Fruit fly (Drosophila melanogaster) whole organism, embryonic: ENCODE results near the gene DopEcR.

Experiments used
- Antp ChIP-seq: fragments of 200-800 bp; sonication (Bioruptor generic); optimal IDR thresholded peaks from 3 replicates; lab custom pipeline; 2016; ENCODE audit warnings: missing biosample characterization, missing genetic modification characterization
- Bteb2 ChIP-seq: fragments of 200-800 bp; sonication (Bioruptor generic); optimal IDR thresholded peaks from 2 replicates; lab custom pipeline; 2016; ENCODE audit warnings: missing biosample characterization, missing genetic modification characterization
- CG11085 ChIP-seq: fragments of 200-800 bp; sonication (Bioruptor generic); IDR thresholded peaks from 2 replicates; pipeline ENCODE4 v1.3.6; 2022; ENCODE audit warnings: missing biosample characterization, missing genetic modification characterization
- CG11093 ChIP-seq: fragments of 200-800 bp; sonication (Bioruptor generic); IDR thresholded peaks from 3 replicates; pipeline ENCODE4 v1.3.6; 2022; ENCODE audit warnings: missing biosample characterization, missing genetic modification characterization
- CG11696 ChIP-seq: fragments of 200-800 bp; sonication (Bioruptor generic); IDR thresholded peaks from 2 replicates; pipeline ENCODE4 v1.3.6; 2022; ENCODE audit warnings: missing biosample characterization, missing genetic modification characterization
- CG12299 ChIP-seq: fragments of 200-800 bp; sonication (Bioruptor generic); optimal IDR thresholded peaks from 2 replicates; lab custom pipeline; 2018; ENCODE audit warnings: missing biosample characterization, mild to moderate bottlenecking, missing genetic modification characterization
- CG12744 ChIP-seq: fragments of 200-800 bp; sonication (Bioruptor generic); optimal IDR thresholded peaks from 2 replicates; lab custom pipeline; 2016; ENCODE audit warnings: missing biosample characterization, missing genetic modification characterization
- CG13775 ChIP-seq: fragments of 200-800 bp; sonication (Bioruptor generic); optimal IDR thresholded peaks from 3 replicates; lab custom pipeline; 2017; ENCODE audit warnings: missing biosample characterization, mild to moderate bottlenecking, missing genetic modification characterization
- CG13894 ChIP-seq: fragments of 200-800 bp; sonication (Bioruptor generic); optimal IDR thresholded peaks from 3 replicates; lab custom pipeline; 2018; ENCODE audit warnings: missing biosample characterization, mild to moderate bottlenecking, missing genetic modification characterization, moderate library complexity
- CG14441 ChIP-seq: fragments of 200-800 bp; sonication (Bioruptor generic); IDR thresholded peaks from 2 replicates; pipeline ENCODE4 v1.3.6; 2022; ENCODE audit warnings: missing biosample characterization, missing genetic modification characterization
- CG14710 ChIP-seq: fragments of 200-800 bp; sonication (Bioruptor generic); optimal IDR thresholded peaks from 3 replicates; lab custom pipeline; 2019; ENCODE audit warnings: missing biosample characterization, mild to moderate bottlenecking, missing genetic modification characterization, moderate library complexity
- CG15479 ChIP-seq: fragments of 200-800 bp; sonication (Bioruptor generic); optimal IDR thresholded peaks from 3 replicates; lab custom pipeline; 2019; ENCODE audit warnings: missing biosample characterization, mild to moderate bottlenecking, missing genetic modification characterization, moderate library complexity
- CG16779 ChIP-seq: fragments of 200-800 bp; sonication (Bioruptor generic); IDR thresholded peaks from 2 replicates; pipeline ENCODE4 v1.3.6; 2022; ENCODE audit warnings: missing biosample characterization, missing genetic modification characterization
- CG30403 ChIP-seq: fragments of 200-800 bp; sonication (Bioruptor generic); optimal IDR thresholded peaks from 3 replicates; lab custom pipeline; 2016; ENCODE audit warnings: missing biosample characterization, missing genetic modification characterization
- CG34224 ChIP-seq: fragments of 200-800 bp; sonication (Bioruptor generic); IDR thresholded peaks from 3 replicates; pipeline ENCODE4 v1.3.6; 2022; ENCODE audit warnings: missing biosample characterization, missing genetic modification characterization; ENCODE audit not compliant: partially characterized antibody
- CG4328 ChIP-seq: fragments of 200-800 bp; sonication (Bioruptor generic); optimal IDR thresholded peaks from 3 replicates; lab custom pipeline; 2017; ENCODE audit warnings: missing biosample characterization, missing genetic modification reagents, missing genetic modification characterization
- CG4424 ChIP-seq: fragments of 200-800 bp; sonication (Bioruptor generic); optimal IDR thresholded peaks from 3 replicates; lab custom pipeline; 2016; ENCODE audit warnings: missing biosample characterization, missing genetic modification characterization
- CG4730 ChIP-seq: fragments of 200-800 bp; sonication (Bioruptor generic); IDR thresholded peaks from 2 replicates; pipeline ENCODE4 v1.3.6; 2022; ENCODE audit warnings: missing biosample characterization, missing genetic modification characterization
- CG5180 ChIP-seq: fragments of 200-800 bp; sonication (Bioruptor generic); optimal IDR thresholded peaks from 3 replicates; lab custom pipeline; 2017; ENCODE audit warnings: missing biosample characterization, missing genetic modification characterization, mild to moderate bottlenecking, moderate library complexity, missing genetic modification reagents
- CG7372 ChIP-seq: fragments of 200-800 bp; sonication (Bioruptor generic); IDR thresholded peaks from 2 replicates; pipeline ENCODE4 v1.3.6; 2022; ENCODE audit warnings: missing biosample characterization, missing genetic modification characterization
- CG7745 ChIP-seq: fragments of 200-800 bp; sonication (Bioruptor generic); optimal IDR thresholded peaks from 2 replicates; lab custom pipeline; 2018; ENCODE audit warnings: missing biosample characterization, mild to moderate bottlenecking, missing genetic modification characterization, moderate library complexity
- CG7963 ChIP-seq: fragments of 200-800 bp; sonication (Bioruptor generic); IDR thresholded peaks from 3 replicates; pipeline ENCODE4 v1.3.6; 2022; ENCODE audit warnings: missing biosample characterization, missing genetic modification characterization; ENCODE audit not compliant: partially characterized antibody
- CG8388 ChIP-seq: fragments of 200-800 bp; sonication (Bioruptor generic); optimal IDR thresholded peaks from 2 replicates; lab custom pipeline; 2019; ENCODE audit warnings: missing biosample characterization, mild to moderate bottlenecking, missing genetic modification characterization, moderate library complexity
- Chrac-16 ChIP-seq: fragments of 200-800 bp; sonication (Bioruptor generic); optimal IDR thresholded peaks from 3 replicates; lab custom pipeline; 2016; ENCODE audit warnings: missing biosample characterization, missing genetic modification characterization
- D19B ChIP-seq: fragments of 200-800 bp; sonication (Bioruptor generic); optimal IDR thresholded peaks from 2 replicates; lab custom pipeline; 2017; ENCODE audit warnings: missing biosample characterization, mild to moderate bottlenecking, missing genetic modification characterization
- HLH4C ChIP-seq: fragments of 200-800 bp; sonication (Bioruptor generic); IDR thresholded peaks from 3 replicates; pipeline ENCODE4 v1.3.6; 2022; ENCODE audit warnings: missing biosample characterization, missing genetic modification characterization; ENCODE audit not compliant: partially characterized antibody
- Med ChIP-seq: fragments of 200-800 bp; sonication (Bioruptor generic); peaks from one replicate; lab custom pipeline; 2016; ENCODE audit warnings: missing biosample characterization, missing genetic modification characterization, mild to moderate bottlenecking, inconsistent platforms, moderate library complexity
- Myb ChIP-seq: fragments of 200-800 bp; sonication (Bioruptor generic); optimal IDR thresholded peaks from 2 replicates; lab custom pipeline; 2016; ENCODE audit warnings: missing biosample characterization, missing genetic modification characterization
- Nf-YB ChIP-seq: fragments of 200-800 bp; sonication (Bioruptor generic); optimal IDR thresholded peaks from 3 replicates; lab custom pipeline; 2019; ENCODE audit warnings: missing biosample characterization, mild to moderate bottlenecking, missing genetic modification characterization, moderate library complexity
- Six4 ChIP-seq: fragments of 200-800 bp; sonication (Bioruptor generic); optimal IDR thresholded peaks from 2 replicates; lab custom pipeline; 2016; ENCODE audit warnings: missing biosample characterization, missing genetic modification characterization
- TFAM ChIP-seq: fragments of 200-800 bp; sonication (Bioruptor generic); optimal IDR thresholded peaks from 2 replicates; lab custom pipeline; 2017; ENCODE audit warnings: missing biosample characterization, missing genetic modification characterization, inconsistent platforms
- ase ChIP-seq: fragments of 200-800 bp; sonication (Bioruptor generic); IDR thresholded peaks from 3 replicates; pipeline ENCODE4 v1.3.6; 2022; ENCODE audit warnings: missing biosample characterization, missing genetic modification characterization
- ato ChIP-seq: fragments of 200-800 bp; sonication (Bioruptor generic); IDR thresholded peaks from 2 replicates; pipeline ENCODE4 v1.3.6; 2022; ENCODE audit warnings: missing biosample characterization, missing genetic modification characterization; ENCODE audit not compliant: partially characterized antibody
- az2 ChIP-seq: fragments of 200-800 bp; sonication (Bioruptor generic); optimal IDR thresholded peaks from 3 replicates; lab custom pipeline; 2016; ENCODE audit warnings: missing biosample characterization, missing genetic modification characterization
- bsh ChIP-seq, 2 experiments: fragments of 200-800 bp; sonication (Bioruptor generic); optimal IDR thresholded peaks; 2 replicates each; lab custom pipeline; 2017 to 2018; ENCODE audit warnings: mild to moderate bottlenecking in 2 of 2, missing biosample characterization in 2 of 2, missing genetic modification characterization in 2 of 2, moderate library complexity in 1 of 2
- cad ChIP-seq: fragments of >200 bp; optimal IDR thresholded peaks from 2 replicates; lab custom pipeline; 2017; ENCODE audit warnings: missing biosample characterization, missing genetic modification characterization
- chm ChIP-seq: fragments of 200-800 bp; sonication (Bioruptor generic); IDR thresholded peaks from 2 replicates; pipeline ENCODE4 v1.3.6; 2022; ENCODE audit warnings: missing biosample characterization, missing genetic modification characterization
- da ChIP-seq: fragments of 200-800 bp; sonication (Bioruptor generic); optimal IDR thresholded peaks from 2 replicates; lab custom pipeline; 2016; ENCODE audit warnings: missing biosample characterization, missing genetic modification characterization
- dm ChIP-seq: fragments of 200-800 bp; sonication (Bioruptor generic); optimal IDR thresholded peaks from 3 replicates; lab custom pipeline; 2016; ENCODE audit warnings: missing biosample characterization, missing genetic modification characterization
- en ChIP-seq: fragments of 200-800 bp; sonication (Bioruptor generic); optimal IDR thresholded peaks from 2 replicates; lab custom pipeline; 2016; ENCODE audit warnings: missing biosample characterization, missing genetic modification characterization
- gfzf ChIP-seq: fragments of 200-800 bp; sonication (Bioruptor generic); optimal IDR thresholded peaks from 2 replicates; lab custom pipeline; 2016; ENCODE audit warnings: missing biosample characterization, mild to moderate bottlenecking, missing genetic modification characterization, moderate library complexity
- jumu ChIP-seq: fragments of 200-800 bp; sonication (Bioruptor generic); optimal IDR thresholded peaks from 3 replicates; lab custom pipeline; 2016; ENCODE audit warnings: missing biosample characterization, missing genetic modification characterization
- ken ChIP-seq: fragments of 200-800 bp; sonication (Bioruptor generic); IDR thresholded peaks from 3 replicates; pipeline ENCODE4 v1.3.6; 2022; ENCODE audit warnings: missing biosample characterization, missing genetic modification characterization
- lbe ChIP-seq: fragments of 200-800 bp; sonication (Bioruptor generic); optimal IDR thresholded peaks from 2 replicates; lab custom pipeline; 2016; ENCODE audit warnings: missing biosample characterization, mild to moderate bottlenecking, missing genetic modification characterization
- lmd ChIP-seq: fragments of 200-800 bp; sonication (Bioruptor generic); IDR thresholded peaks from 2 replicates; pipeline ENCODE4 v1.3.6; 2022; ENCODE audit warnings: missing biosample characterization, missing genetic modification characterization
- psq ChIP-seq: fragments of 200-800 bp; sonication (Bioruptor generic); optimal IDR thresholded peaks from 2 replicates; lab custom pipeline; 2017; ENCODE audit warnings: missing biosample characterization, missing genetic modification characterization
- tgo ChIP-seq: fragments of 200-800 bp; sonication (Bioruptor generic); IDR thresholded peaks from 3 replicates; pipeline ENCODE4 v1.3.6; 2022; ENCODE audit warnings: missing biosample characterization, missing genetic modification characterization
- unc-4 ChIP-seq: fragments of 200-800 bp; sonication (Bioruptor generic); IDR thresholded peaks from 2 replicates; pipeline ENCODE4 v1.3.6; 2022; ENCODE audit warnings: missing biosample characterization, missing genetic modification characterization; ENCODE audit not compliant: partially characterized antibody
- vnd ChIP-seq: fragments of 200-800 bp; sonication (Bioruptor generic); IDR thresholded peaks from 3 replicates; pipeline ENCODE4 v1.3.6; 2022; ENCODE audit warnings: missing biosample characterization, missing genetic modification characterization; ENCODE audit not compliant: partially characterized antibody

Gene DopEcR

dm6 chr3L:4406653-4407257 lies 26.6 kb upstream of the DopEcR start, which contains the start of gene TP53INP:
TSS of gene TP53INP (plus strand) at chr3L:4406943.
- TF ChIP-seq CG4424 (GFP tag; lab: Kevin White, UChicago) (peak; percentile 85), da (GFP tag; lab: Kevin White, UChicago) (peak; percentile 46), bsh (GFP tag; optimal IDR thresholded peaks at IDR 0.05; lab: Kevin White, UChicago) (peak; percentile 86 to 87), CG13894 (tag; lab: Kevin White, UChicago) (peak; percentile 64), gfzf (GFP tag; lab: Kevin White, UChicago) (no peak), D19B (GFP tag; lab: Kevin White, UChicago) (peak; percentile 53), ato (no peak), Myb (GFP tag; lab: Kevin White, UChicago) (peak; percentile 51), CG13775 (GFP tag; lab: Kevin White, UChicago) (peak; percentile 84), unc-4 (peak; percentile 39; the same call in 1 of the 2 replicates), dm (GFP tag; lab: Kevin White, UChicago) (peak; percentile 63), tgo (GFP tag; lab: Robert Waterston, UW) (peak; percentile 74), CG5180 (GFP tag; lab: Kevin White, UChicago) (peak; percentile 80), ase (GFP tag; lab: Robert Waterston, UW) (peak; percentile 48; the same call in 2 of the 3 replicates), CG11085 (GFP tag; lab: Robert Waterston, UW) (no peak), CG4730 (GFP tag; lab: Robert Waterston, UW) (peak; percentile 59), CG7963 (GFP tag; lab: Robert Waterston, UW) (no peak), CG16779 (GFP tag; lab: Robert Waterston, UW) (peak; percentile 61; the same call in 1 of the 2 replicates), CG7745 (tag; lab: Kevin White, UChicago) (no peak), Antp (GFP tag; lab: Kevin White, UChicago) (peak; percentile 82), vnd (GFP tag; lab: Robert Waterston, UW) (no peak; the same call in 2 of the 3 replicates), CG15479 (GFP tag; lab: Kevin White, UChicago) (peak; percentile 72), TFAM (peak; percentile 44), Nf-YB (GFP tag; lab: Kevin White, UChicago) (peak; percentile 79), Med (peak; percentile 90), chm (GFP tag; lab: Robert Waterston, UW) (peak; percentile 62), CG7372 (peak; percentile 45; the same call in 1 of the 2 replicates), CG8388 (GFP tag; lab: Kevin White, UChicago) (peak; percentile 89), HLH4C (GFP tag; lab: Robert Waterston, UW) (no peak), CG12744 (GFP tag; lab: Kevin White, UChicago) (peak; percentile 43), CG4328 (GFP tag; lab: Kevin White, UChicago) (peak; percentile 77), jumu (GFP tag; lab: Kevin White, UChicago) (peak; percentile 69), az2 (GFP tag; lab: Kevin White, UChicago) (peak; percentile 91), psq (GFP tag; lab: Kevin White, UChicago) (peak; percentile 46), CG11696 (0 out of 2 replicates have a peak, but pooled peaks have one; percentile 21), ken (GFP tag; lab: Robert Waterston, UW) (peak; percentile 72; the same call in 2 of the 3 replicates), CG11093 (GFP tag; lab: Robert Waterston, UW) (peak; percentile 62; the same call in 1 of the 3 replicates), CG12299 (tag; lab: Kevin White, UChicago) (peak; percentile 83), CG34224 (GFP tag; lab: Robert Waterston, UW) (peak; percentile 30; the same call in 2 of the 3 replicates), en (GFP tag; lab: Kevin White, UChicago) (peak; percentile 61), CG14710 (tag; lab: Kevin White, UChicago) (peak; percentile 91), lmd (peak; percentile 79), Bteb2 (GFP tag; lab: Kevin White, UChicago) (peak; percentile 71), cad (GFP tag; lab: Kevin White, UChicago) (no peak), CG30403 (peak; percentile 93), Six4 (GFP tag; lab: Kevin White, UChicago) (peak; percentile 63), Chrac-16 (GFP tag; lab: Kevin White, UChicago) (peak; percentile 82), lbe (peak; percentile 66), CG14441 (GFP tag; lab: Robert Waterston, UW) (peak; percentile 52; the same call in 1 of the 2 replicates)
